Fruit fly (Drosophila melanogaster) whole organism, prepupa: ENCODE measurements around the gene CG13667.

Experiments used
- Blimp-1 ChIP-seq: fragments of 200-800 bp; sonication (Bioruptor generic); optimal IDR thresholded peaks from 3 replicates; lab custom pipeline; 2017; ENCODE audit warnings: missing biosample characterization, missing genetic modification characterization, mild to moderate bottlenecking, moderate library complexity, missing genetic modification reagents
- CG10631 ChIP-seq: fragments of 200-800 bp; sonication (Bioruptor generic); optimal IDR thresholded peaks from 2 replicates; lab custom pipeline; 2016; ENCODE audit warnings: missing biosample characterization, missing genetic modification characterization
- CG10669 ChIP-seq: fragments of 200-800 bp; sonication (Bioruptor generic); optimal IDR thresholded peaks from 3 replicates; lab custom pipeline; 2018; ENCODE audit warnings: missing biosample characterization, mild to moderate bottlenecking, missing genetic modification characterization, moderate library complexity
- CG11762 ChIP-seq: fragments of 200-800 bp; sonication (Bioruptor generic); optimal IDR thresholded peaks from 3 replicates; lab custom pipeline; 2016; ENCODE audit warnings: missing biosample characterization, missing genetic modification characterization; ENCODE audit not compliant: insufficient read depth
- CG11902 ChIP-seq: fragments of 200-800 bp; sonication (Bioruptor generic); optimal IDR thresholded peaks from 3 replicates; lab custom pipeline; 2016; ENCODE audit warnings: missing biosample characterization, missing genetic modification characterization
- CG15336 ChIP-seq: fragments of 200-800 bp; sonication (Bioruptor generic); IDR thresholded peaks from 2 replicates; pipeline ENCODE4 v1.3.6; 2022; ENCODE audit warnings: missing biosample characterization, missing genetic modification characterization
- CG1621 ChIP-seq: fragments of 200-800 bp; sonication (Bioruptor generic); optimal IDR thresholded peaks from 3 replicates; lab custom pipeline; 2018; ENCODE audit warnings: missing biosample characterization, mild to moderate bottlenecking, missing genetic modification characterization
- CG16779 ChIP-seq: fragments of 200-800 bp; sonication (Bioruptor generic); optimal IDR thresholded peaks from 3 replicates; lab custom pipeline; 2017; ENCODE audit warnings: missing biosample characterization, mild to moderate bottlenecking, missing genetic modification characterization
- CG3032 ChIP-seq: fragments of 200-800 bp; optimal IDR thresholded peaks from 2 replicates; lab custom pipeline; 2019; ENCODE audit warnings: missing biosample characterization, mild to moderate bottlenecking, missing genetic modification characterization, moderate library complexity
- CG32006 ChIP-seq: fragments of 200-800 bp; sonication (Bioruptor generic); optimal IDR thresholded peaks from 3 replicates; lab custom pipeline; 2017; ENCODE audit warnings: missing biosample characterization, mild to moderate bottlenecking, missing genetic modification characterization
- CG34406 ChIP-seq: fragments of 200-800 bp; sonication (Bioruptor generic); optimal IDR thresholded peaks from 3 replicates; lab custom pipeline; 2016; ENCODE audit warnings: missing biosample characterization, missing genetic modification characterization
- CG3919 ChIP-seq: fragments of 200-800 bp; sonication (Bioruptor generic); optimal IDR thresholded peaks from 3 replicates; lab custom pipeline; 2016; ENCODE audit warnings: missing biosample characterization, missing genetic modification characterization
- CG6163 ChIP-seq: fragments of 200-800 bp; sonication (Bioruptor generic); IDR thresholded peaks from 3 replicates; pipeline ENCODE4 v1.3.6; 2022; ENCODE audit warnings: missing biosample characterization, missing genetic modification characterization
- CG6276 ChIP-seq: fragments of 200-800 bp; sonication (Bioruptor generic); optimal IDR thresholded peaks from 2 replicates; lab custom pipeline; 2017; ENCODE audit warnings: missing biosample characterization, mild to moderate bottlenecking, missing genetic modification characterization
- CG6808 ChIP-seq: fragments of 200-800 bp; sonication (Bioruptor generic); optimal IDR thresholded peaks from 3 replicates; lab custom pipeline; 2017; ENCODE audit warnings: missing biosample characterization, missing genetic modification characterization, mild to moderate bottlenecking, moderate library complexity, missing genetic modification reagents
- CG6854 ChIP-seq: fragments of 200-800 bp; sonication (Bioruptor generic); optimal IDR thresholded peaks from 2 replicates; lab custom pipeline; 2017; ENCODE audit warnings: missing biosample characterization, mild to moderate bottlenecking, missing genetic modification characterization
- CG7368 ChIP-seq: fragments of 200-800 bp; sonication (Bioruptor generic); optimal IDR thresholded peaks from 3 replicates; lab custom pipeline; 2016; ENCODE audit warnings: missing biosample characterization, missing genetic modification characterization
- CG8319 ChIP-seq: fragments of 200-800 bp; sonication (Bioruptor generic); optimal IDR thresholded peaks from 3 replicates; lab custom pipeline; 2016; ENCODE audit warnings: missing biosample characterization, missing genetic modification characterization
- CG8632 ChIP-seq: fragments of 200-800 bp; sonication (Bioruptor generic); optimal IDR thresholded peaks from 3 replicates; lab custom pipeline; 2016; ENCODE audit warnings: missing biosample characterization, missing genetic modification characterization
- CG9139 ChIP-seq: fragments of 200-800 bp; sonication (Bioruptor generic); optimal IDR thresholded peaks from 3 replicates; lab custom pipeline; 2017; ENCODE audit warnings: missing biosample characterization, mild to moderate bottlenecking, missing genetic modification characterization
- Eip75B ChIP-seq: fragments of 200-800 bp; sonication (Bioruptor generic); optimal IDR thresholded peaks from 3 replicates; lab custom pipeline; 2016; ENCODE audit warnings: missing biosample characterization, missing genetic modification characterization
- Eip78C ChIP-seq: fragments of 200-800 bp; sonication (Bioruptor generic); peaks from one replicate; lab custom pipeline; 2016; ENCODE audit warnings: missing biosample characterization, missing genetic modification characterization
- Eip93F ChIP-seq: fragments of 200-800 bp; sonication (Bioruptor generic); optimal IDR thresholded peaks from 2 replicates; lab custom pipeline; 2016; ENCODE audit warnings: missing biosample characterization, mild to moderate bottlenecking, missing genetic modification characterization
- Ets21C ChIP-seq: fragments of 200-800 bp; sonication (Bioruptor generic); optimal IDR thresholded peaks from 3 replicates; lab custom pipeline; 2016; ENCODE audit warnings: missing biosample characterization, missing genetic modification characterization
- Ets96B ChIP-seq: fragments of 200-800 bp; optimal IDR thresholded peaks from 2 replicates; lab custom pipeline; 2019; ENCODE audit warnings: missing biosample characterization, mild to moderate bottlenecking, missing genetic modification characterization, moderate library complexity
- Gug ChIP-seq: fragments of 200-800 bp; sonication (Bioruptor generic); IDR thresholded peaks from 2 replicates; pipeline ENCODE4 v1.3.6; 2022; ENCODE audit warnings: missing biosample characterization, missing genetic modification characterization
- Hr39 ChIP-seq: fragments of 200-800 bp; sonication (Bioruptor generic); optimal IDR thresholded peaks from 2 replicates; lab custom pipeline; 2016; ENCODE audit warnings: missing biosample characterization, missing genetic modification characterization
- Hr4 ChIP-seq: fragments of 200-800 bp; sonication (Bioruptor generic); optimal IDR thresholded peaks from 3 replicates; lab custom pipeline; 2016; ENCODE audit warnings: missing biosample characterization, missing genetic modification characterization
- Met ChIP-seq: fragments of 200-800 bp; sonication (Bioruptor generic); optimal IDR thresholded peaks from 3 replicates; lab custom pipeline; 2016; ENCODE audit warnings: missing biosample characterization, missing genetic modification characterization
- Smox ChIP-seq: fragments of 200-800 bp; sonication (Bioruptor generic); optimal IDR thresholded peaks from 3 replicates; lab custom pipeline; 2016; ENCODE audit warnings: missing biosample characterization, missing genetic modification characterization
- Sox102F ChIP-seq: fragments of 200-800 bp; sonication (Bioruptor generic); optimal IDR thresholded peaks from 2 replicates; lab custom pipeline; 2016; ENCODE audit warnings: missing biosample characterization, mild to moderate bottlenecking, missing genetic modification characterization
- Sox14 ChIP-seq: fragments of 200-800 bp; sonication (Bioruptor generic); optimal IDR thresholded peaks from 3 replicates; lab custom pipeline; 2016; ENCODE audit warnings: missing biosample characterization, missing genetic modification characterization
- achi ChIP-seq: fragments of 200-800 bp; sonication (Bioruptor generic); optimal IDR thresholded peaks from 3 replicates; lab custom pipeline; 2016; ENCODE audit warnings: missing biosample characterization, missing genetic modification characterization
- acj6 ChIP-seq: fragments of 200-800 bp; sonication (Bioruptor generic); optimal IDR thresholded peaks from 3 replicates; lab custom pipeline; 2016; ENCODE audit warnings: missing biosample characterization, missing genetic modification characterization
- cyc ChIP-seq: fragments of 200-800 bp; sonication (Bioruptor generic); optimal IDR thresholded peaks from 3 replicates; lab custom pipeline; 2016; ENCODE audit warnings: missing biosample characterization, missing genetic modification characterization
- dac ChIP-seq: fragments of 200-800 bp; sonication (Bioruptor generic); optimal IDR thresholded peaks from 2 replicates; lab custom pipeline; 2017; ENCODE audit warnings: missing biosample characterization, mild to moderate bottlenecking, missing genetic modification characterization
- dsx ChIP-seq: fragments of 200-800 bp; optimal IDR thresholded peaks from 3 replicates; lab custom pipeline; 2019; ENCODE audit warnings: missing biosample characterization, mild to moderate bottlenecking, missing genetic modification characterization, moderate library complexity; ENCODE audit not compliant: poor library complexity, severe bottlenecking
- eg ChIP-seq: fragments of 200-800 bp; sonication (Bioruptor generic); IDR thresholded peaks from 3 replicates; pipeline ENCODE4 v1.3.6; 2022; ENCODE audit warnings: missing biosample characterization, missing genetic modification characterization
- esn ChIP-seq: fragments of 200-800 bp; sonication (Bioruptor generic); optimal IDR thresholded peaks from 2 replicates; lab custom pipeline; 2016; ENCODE audit warnings: missing biosample characterization, mild to moderate bottlenecking, missing genetic modification characterization, moderate library complexity
- fd85E ChIP-seq: fragments of 200-800 bp; sonication (Bioruptor generic); optimal IDR thresholded peaks from 3 replicates; lab custom pipeline; 2016; ENCODE audit warnings: missing biosample characterization, missing genetic modification characterization
- lz ChIP-seq: fragments of 200-800 bp; sonication (Bioruptor generic); optimal IDR thresholded peaks from 3 replicates; lab custom pipeline; 2016; ENCODE audit warnings: missing biosample characterization, missing genetic modification characterization
- pdm3 ChIP-seq: fragments of 200-800 bp; sonication (Bioruptor generic); optimal IDR thresholded peaks from 3 replicates; lab custom pipeline; 2016; ENCODE audit warnings: missing biosample characterization, missing genetic modification characterization
- salr ChIP-seq, 2 experiments: fragments of 200-800 bp; sonication (Bioruptor generic); optimal IDR thresholded peaks; 3 replicates each; lab custom pipeline; 2016 to 2018; ENCODE audit warnings: missing biosample characterization in 2 of 2, missing genetic modification characterization in 2 of 2, mild to moderate bottlenecking in 1 of 2
- spab ChIP-seq: fragments of 200-800 bp; sonication (Bioruptor generic); optimal IDR thresholded peaks from 2 replicates; lab custom pipeline; 2017; ENCODE audit warnings: missing biosample characterization, mild to moderate bottlenecking, missing genetic modification characterization, missing genetic modification reagents
- ss ChIP-seq, 2 experiments: fragments of 200-800 bp; sonication (Bioruptor generic); optimal IDR thresholded peaks; 2 replicates in 1 of 2; 3 replicates in 1 of 2; lab custom pipeline; 2017 to 2018; ENCODE audit warnings: mild to moderate bottlenecking in 2 of 2, missing biosample characterization in 2 of 2, missing genetic modification characterization in 2 of 2, moderate library complexity in 1 of 2
- svp ChIP-seq: fragments of 200-800 bp; sonication (Bioruptor generic); peaks from one replicate; lab custom pipeline; 2016; ENCODE audit warnings: missing biosample characterization, missing genetic modification characterization
- topi ChIP-seq: fragments of 200-800 bp; sonication (Bioruptor generic); optimal IDR thresholded peaks from 3 replicates; lab custom pipeline; 2016; ENCODE audit warnings: missing biosample characterization, missing genetic modification characterization
- vri ChIP-seq: fragments of 200-800 bp; sonication (Bioruptor generic); optimal IDR thresholded peaks from 3 replicates; lab custom pipeline; 2016; ENCODE audit warnings: missing biosample characterization, mild to moderate bottlenecking, missing genetic modification characterization

CG13667 gene

dm6 chr3L:8383968-8384367, 21.3 kb upstream of the CG13667 start (continued):
- TF ChIP-seq Gug (GFP tag; lab: Robert Waterston, UW) (no peak), lz (no peak), CG9139 (GFP tag; lab: Kevin White, UChicago) (no peak), CG3032 (tag; lab: Kevin White, UChicago) (no peak), CG15336 (peak; percentile 73), pdm3 (peak; percentile 23), topi (GFP tag; lab: Kevin White, UChicago) (no peak)
- TF ChIP-seq, all 60 proteins: peak for 15

- peak; percentile 60 for TF ChIP-seq lz
- TF ChIP-seq Hr39 (GFP tag; lab: Kevin White, UChicago), result peak; percentile 81
- peak; percentile 85 for TF ChIP-seq CG6808 (GFP tag; lab: Kevin White, UChicago)
- TF ChIP-seq CG9139 (GFP tag; lab: Kevin White, UChicago), result peak; percentile 56
- TF ChIP-seq pdm3, result peak; percentile 87
- TF ChIP-seq Ets21C (GFP tag; lab: Kevin White, UChicago), result peak; percentile 47
- peak; percentile 83 for TF ChIP-seq CG10631 (GFP tag; lab: Kevin White, UChicago)
- TF ChIP-seq CG1621, result peak; percentile 66
- TF ChIP-seq CG11762, result peak; percentile 85
- TF ChIP-seq CG6163 (GFP tag; lab: Robert Waterston, UW), result peak; percentile 79
- peak; percentile 88 for TF ChIP-seq Eip75B (GFP tag; lab: Kevin White, UChicago)
- peak; percentile 83 for TF ChIP-seq CG34406 (GFP tag; lab: Kevin White, UChicago)
- peak; percentile 81 for TF ChIP-seq Hr4 (GFP tag; lab: Kevin White, UChicago)
- peak; percentile 62 for TF ChIP-seq Gug (GFP tag; lab: Robert Waterston, UW)
- TF ChIP-seq dac (GFP tag; lab: Kevin White, UChicago), result peak; percentile 54
- peak; percentile 48 for TF ChIP-seq Blimp-1 (GFP tag; lab: Kevin White, UChicago)
- TF ChIP-seq ss (GFP tag; optimal IDR thresholded peaks at IDR 0.05; lab: Kevin White, UChicago), result peak in 1 of 2 experiments; percentile 83
- peak; percentile 78 for TF ChIP-seq CG7368 (GFP tag; lab: Kevin White, UChicago)
- TF ChIP-seq Eip78C, result peak; percentile 97
- TF ChIP-seq Sox14 (GFP tag; lab: Kevin White, UChicago), result peak; percentile 86
- TF ChIP-seq Sox102F (GFP tag; lab: Kevin White, UChicago), result peak; percentile 83
- peak; percentile 89 for TF ChIP-seq svp (GFP tag; lab: Kevin White, UChicago)
- TF ChIP-seq Smox (GFP tag; lab: Kevin White, UChicago), result peak; percentile 68
- TF ChIP-seq CG8632 (GFP tag; lab: Kevin White, UChicago), result peak; percentile 83
- peak; percentile 60 for TF ChIP-seq eg
- peak; percentile 86 for TF ChIP-seq acj6 (GFP tag; lab: Kevin White, UChicago)
- peak; percentile 68 for TF ChIP-seq Ets96B
- TF ChIP-seq spab (GFP tag; lab: Kevin White, UChicago), result peak; percentile 74
- TF ChIP-seq dsx (GFP tag; lab: Kevin White, UChicago), result peak; percentile 70
- peak; percentile 28 for TF ChIP-seq CG6854
- TF ChIP-seq fd85E (GFP tag; lab: Kevin White, UChicago), result peak; percentile 57
- TF ChIP-seq CG8319 (GFP tag; lab: Kevin White, UChicago), result peak; percentile 69
- peak; percentile 61 to 87 for TF ChIP-seq salr (GFP tag; optimal IDR thresholded peaks at IDR 0.05; lab: Kevin White, UChicago)
- peak; percentile 88 for TF ChIP-seq CG3919 (GFP tag; lab: Kevin White, UChicago)
- peak; percentile 82 for TF ChIP-seq esn (GFP tag; lab: Kevin White, UChicago)
- peak; percentile 77 for TF ChIP-seq CG6276
- TF ChIP-seq cyc (GFP tag; lab: Kevin White, UChicago), result peak; percentile 70
- TF ChIP-seq CG32006 (GFP tag; lab: Kevin White, UChicago), result peak; percentile 94
- TF ChIP-seq achi (GFP tag; lab: Kevin White, UChicago), result peak; percentile 86
- TF ChIP-seq Eip93F (GFP tag; lab: Kevin White, UChicago), result no peak
- peak; percentile 73 for TF ChIP-seq CG16779 (tag; lab: Kevin White, UChicago)
- peak; percentile 85 for TF ChIP-seq CG15336
- TF ChIP-seq CG10669, result peak; percentile 84
- peak; percentile 20 for TF ChIP-seq vri (GFP tag; lab: Kevin White, UChicago)
- TF ChIP-seq Met (GFP tag; lab: Kevin White, UChicago), result peak; percentile 77
- TF ChIP-seq CG11902, result peak; percentile 81
- TF ChIP-seq topi (GFP tag; lab: Kevin White, UChicago), result peak; percentile 84
- peak; percentile 79 for TF ChIP-seq CG3032 (tag; lab: Kevin White, UChicago)
These were observed 20.2 kb upstream of the CG13667 start for dm6 chr3L:8385055-8385454.
